Worm (Caenorhabditis elegans) whole organism, L1 larva: ENCODE data around the gene Y105C5B.17.

Experiments
- C34B4.2 ChIP-seq: sonication (generic microtip); optimal IDR thresholded peaks from 2 replicates; lab custom pipeline; 2017; ENCODE audit warnings: mild to moderate bottlenecking, missing genetic modification characterization, missing compliant biosample characterization
- alr-1 ChIP-seq: fragments of 200-800 bp; sonication (Bioruptor generic); optimal IDR thresholded peaks from 2 replicates; lab custom pipeline; 2018; ENCODE audit warnings: borderline replicate concordance, mild to moderate bottlenecking, missing genetic modification characterization, missing compliant biosample characterization
- ama-1 ChIP-seq: fragments of 150-350 bp; optimal IDR thresholded peaks from 2 replicates; lab custom pipeline; 2014
- blmp-1 ChIP-seq: fragments of 150-350 bp; optimal IDR thresholded peaks from 2 replicates; lab custom pipeline; 2014; ENCODE audit warnings: missing biosample characterization, missing genetic modification characterization
- ceh-8 ChIP-seq: fragments of 200-800 bp; sonication (Bioruptor generic); optimal IDR thresholded peaks from 2 replicates; lab custom pipeline; 2018; ENCODE audit warnings: mild to moderate bottlenecking, missing genetic modification characterization, moderate library complexity, missing compliant biosample characterization
- dpl-1 ChIP-seq, 3 experiments: fragments of 150-350 bp in 2 of 3; sonication (generic microtip) in 1 of 3; optimal IDR thresholded peaks; 2 replicates each; lab custom pipeline; 2014 to 2017; ENCODE audit warnings: missing biosample characterization in 3 of 3, missing genetic modification characterization in 3 of 3, missing genetic modification reagents in 3 of 3
- efl-1 ChIP-seq, 4 experiments: fragments of 150-350 bp; optimal IDR thresholded peaks in 3 of 4; peaks in 1 of 4; 1 replicate in 1 of 4; 2 replicates in 3 of 4; lab custom pipeline; 2014; ENCODE audit warnings: missing biosample characterization in 2 of 4, missing genetic modification characterization in 2 of 4, missing genetic modification reagents in 2 of 4
- efl-3 ChIP-seq: fragments of 200-800 bp; sonication (Bioruptor generic); optimal IDR thresholded peaks from 2 replicates; lab custom pipeline; 2018; ENCODE audit warnings: mild to moderate bottlenecking, missing genetic modification characterization, missing compliant biosample characterization
- egl-27 ChIP-seq, 2 experiments: fragments of 150-350 bp in 1 of 2; sonication (generic microtip); optimal IDR thresholded peaks; 3 replicates each; lab custom pipeline; 2017 to 2018; ENCODE audit warnings: missing biosample characterization in 2 of 2, missing genetic modification characterization in 2 of 2, missing genetic modification reagents in 2 of 2
- hlh-17 ChIP-seq: fragments of 200-800 bp; sonication (Bioruptor generic); optimal IDR thresholded peaks from 2 replicates; lab custom pipeline; 2018; ENCODE audit warnings: missing genetic modification characterization, mild to moderate bottlenecking, missing compliant biosample characterization, moderate library complexity, borderline replicate concordance
- isw-1 ChIP-seq: fragments of 200-800 bp; sonication (Bioruptor generic); IDR thresholded peaks from 2 replicates; pipeline ENCODE4 v1.3.6; 2022; ENCODE audit warnings: missing genetic modification characterization, missing compliant biosample characterization
- lin-14 ChIP-seq: fragments of 200-800 bp; sonication (Bioruptor generic); optimal IDR thresholded peaks from 2 replicates; lab custom pipeline; 2018; ENCODE audit warnings: mild to moderate bottlenecking, missing genetic modification characterization, moderate library complexity, missing compliant biosample characterization
- nhr-12 ChIP-seq: sonication (generic microtip); optimal IDR thresholded peaks from 2 replicates; lab custom pipeline; 2017; ENCODE audit warnings: missing biosample characterization, missing genetic modification characterization
- nhr-19 ChIP-seq: fragments of 200-800 bp; sonication (Bioruptor generic); conservative IDR thresholded peaks from 2 replicates; pipeline ENCODE4 v1.3.6; 2022; ENCODE audit warnings: missing genetic modification characterization, missing compliant biosample characterization
- pqm-1 ChIP-seq: sonication (generic microtip); optimal IDR thresholded peaks from 3 replicates; lab custom pipeline; 2017; ENCODE audit warnings: missing biosample characterization, missing genetic modification characterization
- snpc-4 ChIP-seq: fragments of 150-350 bp; optimal IDR thresholded peaks from 2 replicates; lab custom pipeline; 2014; ENCODE audit warnings: missing biosample characterization, missing genetic modification characterization
- snu-23 ChIP-seq: sonication (generic microtip); optimal IDR thresholded peaks from 2 replicates; lab custom pipeline; 2016; ENCODE audit warnings: missing genetic modification characterization, missing compliant biosample characterization
- swsn-7 ChIP-seq: sonication (generic microtip); optimal IDR thresholded peaks from 2 replicates; lab custom pipeline; 2016; ENCODE audit warnings: missing genetic modification characterization, missing compliant biosample characterization
- tlp-1 ChIP-seq: fragments of 150-350 bp; optimal IDR thresholded peaks from 2 replicates; lab custom pipeline; 2014; ENCODE audit warnings: missing biosample characterization, missing genetic modification characterization
- unc-98 ChIP-seq: fragments of 200-800 bp; sonication (Bioruptor generic); IDR thresholded peaks from 2 replicates; pipeline ENCODE4 v1.3.6; 2022; ENCODE audit warnings: missing genetic modification characterization, missing compliant biosample characterization

Gene Y105C5B.17

DNA sequence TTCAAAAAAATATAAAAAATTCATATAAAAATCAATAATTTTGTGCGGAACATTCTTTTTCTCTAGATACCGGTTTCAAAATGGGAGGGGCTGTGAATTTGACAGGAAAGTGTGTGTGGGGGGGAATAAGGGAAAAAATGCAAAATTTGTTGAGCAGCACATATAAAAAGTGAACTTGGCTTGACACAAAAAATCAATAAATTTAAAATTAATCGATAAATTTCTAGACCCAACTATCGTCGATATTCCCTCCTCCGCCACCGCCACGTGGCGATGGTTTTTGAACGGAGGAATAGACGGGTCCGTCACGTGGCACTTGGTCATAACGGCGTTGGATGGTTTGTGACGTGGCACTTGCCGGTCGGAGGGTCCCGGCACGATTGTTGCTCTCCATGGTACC lies 35.0 kb downstream of the Y105C5B.17 start (continued):
- TF ChIP-seq C34B4.2 (tag; lab: Kevin White, UChicago) = no peak

DNA sequence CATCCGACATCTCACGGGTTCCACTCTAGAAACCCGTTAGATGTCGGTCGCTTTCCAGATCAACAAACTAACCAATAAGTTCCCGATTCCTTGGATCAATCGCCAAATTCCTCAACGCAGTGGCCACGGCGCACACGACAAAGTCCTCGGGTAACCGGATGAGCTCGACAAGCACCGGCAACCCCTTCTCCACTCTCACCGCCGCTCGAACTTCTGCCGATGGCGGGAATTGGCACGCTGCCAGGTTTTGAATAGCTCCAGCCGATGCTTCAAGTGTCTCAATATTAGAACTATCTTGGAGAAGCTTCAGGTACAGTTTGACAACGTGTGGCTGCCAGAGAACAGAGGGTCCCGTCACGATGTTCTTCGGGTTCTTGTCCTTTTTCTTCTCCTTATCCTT lies 36.8 kb downstream of the Y105C5B.17 start:
- no peak for TF ChIP-seq nhr-12
- TF ChIP-seq tlp-1 (tag; lab: Kevin White, UChicago) = no peak
- TF ChIP-seq efl-3 = no peak
- no peak for TF ChIP-seq lin-14
- TF ChIP-seq nhr-19 (GFP tag; lab: Robert Waterston, UW) = no peak

DNA sequence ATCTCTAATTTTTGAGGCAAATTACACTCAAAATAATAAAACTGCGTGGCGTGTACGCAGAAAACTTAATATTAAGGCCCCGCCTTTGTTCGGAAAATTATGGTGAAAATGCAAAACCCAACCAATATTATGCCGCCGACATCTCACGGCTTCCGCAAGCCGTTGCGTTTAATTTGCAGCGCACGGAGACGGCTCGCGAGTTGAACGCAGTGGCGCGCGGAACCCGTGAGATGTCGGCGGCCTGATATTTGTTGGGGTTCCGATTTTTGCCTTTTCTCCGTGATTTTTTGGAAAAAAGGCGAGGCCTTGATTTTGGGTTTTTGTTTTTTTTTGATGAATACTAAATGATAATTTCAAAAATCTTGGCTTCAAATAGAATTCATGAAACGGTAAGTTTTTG lies 38.2 kb downstream of the Y105C5B.17 start:
- no peak for TF ChIP-seq efl-3
- no peak for TF ChIP-seq egl-27 (tag; optimal IDR thresholded peaks at IDR 0.05; lab: Kevin White, UChicago)
- peak; percentile 21 for TF ChIP-seq snpc-4 (tag; lab: Kevin White, UChicago)
- TF ChIP-seq pqm-1 (tag; lab: Kevin White, UChicago) = no peak
- TF ChIP-seq snu-23 (GFP tag; lab: Kevin White, UChicago) = no peak
- no peak for TF ChIP-seq hlh-17 (GFP tag; lab: Kevin White, UChicago)
- TF ChIP-seq ceh-8 (GFP tag; lab: Kevin White, UChicago) = no peak

DNA sequence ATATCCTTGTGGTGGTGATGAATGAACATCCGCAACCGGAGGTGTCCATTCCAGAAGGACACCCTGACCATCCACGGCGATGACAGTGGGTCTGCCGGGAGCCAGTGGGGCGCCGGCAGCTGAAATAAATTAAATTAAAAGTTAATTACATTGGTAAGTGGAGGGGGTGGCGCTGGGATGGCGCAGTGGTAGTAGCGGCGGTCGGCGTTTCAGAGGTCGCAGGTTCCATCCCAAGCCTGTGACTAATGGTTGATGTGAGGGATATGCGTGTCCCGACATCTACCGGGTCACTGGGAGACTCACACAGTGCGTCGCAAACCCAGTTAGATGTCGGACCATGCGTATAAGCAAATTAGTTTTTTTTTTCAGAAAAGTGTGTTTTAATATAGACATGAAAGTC lies 42.6 kb downstream of the Y105C5B.17 start:
- TF ChIP-seq efl-1 (optimal IDR thresholded peaks at IDR 0.05; lab: Kevin White, UChicago) (no peak), efl-1 (GFP tag; optimal IDR thresholded peaks at IDR 0.05 in 1 of 2; lab: Kevin White, UChicago) (peak in 1 of 2 experiments; percentile 48), ama-1 (no peak), alr-1 (tag; lab: Kevin White, UChicago) (no peak)

DNA sequence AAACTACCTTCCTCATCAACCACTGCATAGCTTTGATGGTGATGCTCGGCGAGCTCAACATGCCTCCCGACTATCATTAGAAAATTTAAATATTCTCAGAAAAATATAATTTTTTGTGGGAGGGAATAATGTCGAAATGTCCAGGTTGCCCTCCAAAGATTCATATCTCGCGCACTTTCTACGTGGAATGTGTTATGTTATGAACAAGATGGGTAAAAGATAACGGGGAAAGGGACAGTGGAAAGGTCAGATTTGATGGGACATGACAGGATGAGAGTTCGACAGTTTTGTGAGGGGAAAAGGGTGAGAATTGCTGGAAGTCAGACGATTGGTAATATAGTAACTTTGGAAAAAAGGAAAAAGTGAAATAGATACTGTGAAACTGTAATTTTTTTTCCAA lies 43.4 kb downstream of the Y105C5B.17 start:
- TF ChIP-seq unc-98 (no peak), dpl-1 (GFP tag; optimal IDR thresholded peaks at IDR 0.05; lab: Kevin White, UChicago) (no peak), swsn-7 (tag; lab: Kevin White, UChicago) (no peak), isw-1 (no peak), blmp-1 (tag; lab: Kevin White, UChicago) (peak; percentile 68)
- TF ChIP-seq, all 84 proteins: peak for 1
